Fruit fly (Drosophila melanogaster) whole organism, larva: ENCODE data around the gene CG3744.

ENCODE experiments used
- noc ChIP-seq: fragments of 200-800 bp; sonication (Bioruptor generic); optimal IDR thresholded peaks from 3 replicates; lab custom pipeline; 2019; ENCODE audit warnings: missing biosample characterization, mild to moderate bottlenecking, missing genetic modification characterization, moderate library complexity

The CG3744 gene

dm6 chr3R:24875939-24876842, at the start of gene CG3744:
TSS of gene CG3744 (minus strand) at chr3R:24876654.
- peak; percentile 41 for TF ChIP-seq noc

DNA sequence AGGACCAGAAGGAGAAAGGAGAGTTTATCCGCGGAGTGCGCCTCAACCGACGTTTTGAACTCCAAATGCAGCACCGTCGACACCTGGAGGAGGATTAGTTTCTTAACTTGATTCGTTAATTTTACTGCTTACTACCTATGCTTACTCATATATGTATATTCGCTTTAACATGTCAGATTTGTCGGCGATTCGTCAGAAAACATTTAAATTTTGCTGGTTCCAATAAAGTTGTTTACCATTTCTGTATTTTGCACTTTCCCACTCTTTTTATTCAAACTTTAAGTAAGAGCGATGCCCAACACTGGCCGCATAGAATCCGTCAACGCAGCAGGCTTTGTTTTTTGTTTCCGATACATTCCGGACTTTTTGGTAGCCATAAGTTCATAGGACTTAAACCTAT, 48.5 kb upstream of the CG3744 start, which contains the start of gene Trf4-2:
Gene Trf4-2, plus strand, starts transcription at position 301 of the 400 bp plus-strand sequence.
- no peak for TF ChIP-seq noc

- no peak for TF ChIP-seq noc
Measured at dm6 chr3R:24922270-24922669, 45.8 kb upstream of the CG3744 start, which contains the start of gene Mink. TSS of gene Mink (plus strand) at chr3R:24922473.

dm6 chr3R:24917814-24918636, 41.6 kb upstream of the CG3744 start, which contains the start of the genes PIG-S, sud1 and CG11168:
TSS of gene PIG-S (minus strand) at chr3R:24917864.
TSS of gene sud1 (minus strand) at chr3R:24917864.
TSS of gene CG11168 (plus strand) at chr3R:24918106.
- peak; percentile 50 for TF ChIP-seq noc

DNA sequence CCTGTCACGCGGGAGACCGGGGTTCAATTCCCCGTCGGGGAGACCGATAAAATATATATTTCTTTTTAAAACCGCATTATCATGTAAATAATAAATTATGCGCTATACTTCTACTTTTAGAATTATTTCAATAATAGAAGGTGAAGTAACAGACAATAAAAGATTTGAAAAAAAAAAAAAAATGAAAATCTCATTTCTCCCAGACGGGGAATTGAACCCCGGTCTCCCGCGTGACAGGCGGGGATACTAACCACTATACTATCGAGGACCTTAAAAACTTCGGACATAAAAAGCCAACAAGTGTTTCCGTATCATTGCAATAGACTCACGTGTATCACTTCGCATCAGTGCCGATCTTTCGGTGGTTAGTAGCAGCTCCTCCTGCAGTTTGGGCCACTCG, 38.4 kb upstream of the CG3744 start:
- no peak for TF ChIP-seq noc

- no peak for TF ChIP-seq noc
Measured at dm6 chr3R:24910097-24910496, 33.6 kb upstream of the CG3744 start.

DNA sequence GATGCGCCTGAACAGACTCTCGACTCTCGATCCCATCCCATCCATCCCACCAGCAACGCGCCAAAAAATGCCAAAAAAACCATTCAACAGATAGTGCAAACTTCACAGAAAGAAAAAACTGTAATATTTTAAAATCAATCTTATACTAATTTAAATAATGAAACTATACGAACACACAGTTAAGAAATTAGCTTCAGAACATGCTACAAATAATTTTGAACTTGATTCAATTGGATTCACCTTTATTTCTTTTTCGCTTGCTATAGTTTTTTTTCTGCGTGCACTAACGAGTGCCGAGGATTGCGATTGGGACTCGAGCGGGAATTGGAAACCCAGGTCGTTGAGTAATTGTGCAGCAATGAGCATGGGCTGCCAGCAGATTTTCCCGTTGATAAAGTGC, 31.6 kb upstream of the CG3744 start:
- TF ChIP-seq noc = no peak

DNA sequence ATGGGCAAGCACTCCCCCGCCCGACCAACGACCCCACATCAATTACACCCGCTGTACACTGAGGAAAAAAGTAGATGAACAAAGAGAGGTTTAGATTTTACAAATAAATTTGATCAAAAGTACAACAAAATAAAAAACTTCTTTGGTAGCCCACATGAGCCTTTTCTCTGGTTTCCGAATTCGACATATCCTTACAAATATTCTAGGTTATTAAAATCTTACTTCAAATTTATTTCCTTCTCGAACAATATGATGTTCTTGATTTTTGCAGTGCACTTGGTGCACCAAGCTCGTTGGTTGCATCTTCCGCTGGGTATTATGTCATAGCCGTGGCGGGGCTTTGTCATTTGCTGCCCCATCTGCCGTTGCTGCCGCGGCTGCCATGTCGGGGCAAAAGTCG, 30.2 kb upstream of the CG3744 start:
- no peak for TF ChIP-seq noc

dm6 chr3R:24905959-24906634, 29.6 kb upstream of the CG3744 start, which contains the start of gene CG13643:
TSS of gene CG13643 (minus strand) at chr3R:24906004.
- no peak for TF ChIP-seq noc

DNA sequence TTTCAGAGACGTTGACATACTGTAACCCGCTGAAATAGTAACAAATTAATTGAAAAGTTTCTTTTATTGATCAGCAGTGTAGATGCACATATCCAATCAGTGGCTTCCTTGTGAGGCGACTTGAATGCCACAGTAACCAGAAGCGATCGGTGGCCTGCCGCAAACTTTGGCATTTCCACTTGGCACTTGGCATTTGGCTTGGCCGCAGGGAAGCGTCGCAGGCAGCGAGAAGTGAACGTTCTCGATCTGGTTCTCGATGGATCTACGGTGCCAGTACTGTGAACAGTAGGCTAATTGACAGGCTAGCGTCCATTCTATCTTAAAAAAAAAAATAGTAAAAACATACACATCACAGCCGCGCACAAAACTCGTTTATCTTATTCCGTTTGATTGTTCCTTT, 24.4 kb upstream of the CG3744 start, which contains the start of gene CG10845:
Gene CG10845, plus strand, starts transcription at position 301 of the 400 bp plus-strand sequence.
- no peak for TF ChIP-seq noc

- TF ChIP-seq noc = no peak
Measured at dm6 chr3R:24894419-24895206, 18.2 kb upstream of the CG3744 start, which contains the start of the genes CG31121 and CG11069. TSS of gene CG31121 (minus strand) at chr3R:24894605. TSS of gene CG11069 (plus strand) at chr3R:24894742.

DNA sequence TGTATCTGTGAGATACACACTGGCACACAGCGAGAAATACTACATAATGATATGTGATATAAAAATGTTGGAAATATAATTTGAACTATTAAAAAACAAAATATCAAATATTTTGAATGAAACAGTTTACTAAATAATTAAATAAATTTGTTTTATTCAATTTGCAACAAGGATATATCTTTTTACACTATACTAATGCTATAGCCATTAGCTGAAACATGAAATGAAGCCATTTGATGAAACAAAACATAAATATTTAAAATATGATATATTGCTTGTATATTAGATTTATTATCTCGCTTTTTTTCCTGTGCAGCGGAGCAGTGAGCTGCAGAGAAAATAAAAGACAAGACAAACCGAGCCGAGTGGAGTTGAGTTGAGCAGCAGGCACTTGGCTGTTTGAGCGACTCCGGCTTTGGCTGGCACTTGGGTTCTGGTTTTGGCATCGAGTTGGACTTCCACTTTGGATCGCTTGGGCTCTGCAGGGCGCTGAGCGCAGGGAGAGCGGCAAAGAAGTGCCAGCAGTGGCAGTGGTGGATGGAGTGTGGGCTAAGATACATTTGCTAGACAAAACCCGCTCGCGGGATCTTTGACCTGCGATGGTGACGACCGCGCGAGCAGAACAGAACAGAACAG, 17.0 kb upstream of the CG3744 start:
- peak; percentile 91 for TF ChIP-seq noc

DNA sequence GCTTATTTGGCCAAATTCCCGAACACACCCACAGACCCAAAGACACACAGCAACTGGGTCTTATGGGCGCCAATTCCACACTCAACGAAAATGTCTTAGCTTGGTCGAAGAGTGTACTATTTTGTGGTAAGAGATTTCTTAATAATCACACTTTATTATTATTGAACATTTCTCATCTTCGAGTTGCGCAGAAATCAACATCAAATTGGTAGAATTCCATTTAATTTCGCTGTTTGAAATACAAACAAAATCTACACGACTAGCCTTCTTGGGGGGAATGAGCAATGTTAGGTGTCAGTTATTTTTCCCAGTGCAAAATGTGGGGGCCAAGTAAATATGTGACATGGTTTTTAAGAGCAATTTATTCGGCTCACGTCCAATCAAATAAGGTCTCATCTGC, 14.5 kb upstream of the CG3744 start:
- TF ChIP-seq noc = peak; percentile 21

DNA sequence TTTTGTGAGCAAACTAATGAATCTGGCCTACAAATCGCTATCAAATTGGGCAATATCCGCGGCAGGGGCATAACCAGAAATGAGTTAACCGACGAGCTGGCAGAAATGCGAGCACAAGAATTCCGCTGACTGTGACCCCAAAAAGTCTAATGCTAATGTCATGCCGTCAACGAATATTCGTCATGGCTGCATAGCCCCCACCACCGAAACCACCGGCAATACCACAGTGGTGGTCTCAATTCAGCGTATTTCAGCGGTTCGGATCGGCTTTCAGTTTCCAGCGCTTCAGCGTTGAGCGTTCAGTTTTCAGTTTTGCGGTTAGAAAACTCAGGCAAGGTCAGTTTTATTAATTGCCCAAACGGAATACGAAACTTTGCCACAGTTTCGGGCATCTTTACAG, 13.8 kb upstream of the CG3744 start:
- no peak for TF ChIP-seq noc
